Worm (Caenorhabditis elegans) whole organism, midembryonic: ENCODE measurements around the gene W06F12.3.

Experiments
- T22C8.4 ChIP-seq: fragments of 200-800 bp; sonication (Bioruptor generic); IDR thresholded peaks from 2 replicates; pipeline ENCODE4 v1.3.6; 2022; ENCODE audit warnings: missing genetic modification characterization, missing compliant biosample characterization
- cog-1 ChIP-seq: sonication (generic microtip); optimal IDR thresholded peaks from 2 replicates; lab custom pipeline; 2016; ENCODE audit warnings: missing genetic modification characterization, missing compliant biosample characterization
- flt-1 ChIP-seq: fragments of 200-800 bp; sonication (Bioruptor generic); IDR thresholded peaks from 2 replicates; pipeline ENCODE4 v1.3.6; 2022; ENCODE audit warnings: missing genetic modification characterization, missing compliant biosample characterization
- med-1 ChIP-seq: sonication (generic microtip); optimal IDR thresholded peaks from 2 replicates; lab custom pipeline; 2017; ENCODE audit warnings: missing genetic modification characterization, mild to moderate bottlenecking, missing compliant biosample characterization, antibody characterized with exemption, missing genetic modification reagents; ENCODE audit not compliant: insufficient read depth
- tab-1 ChIP-seq: fragments of 200-800 bp; sonication (Bioruptor generic); IDR thresholded peaks from 2 replicates; pipeline ENCODE4 v1.3.6; 2022; ENCODE audit warnings: missing genetic modification characterization, missing compliant biosample characterization
- ztf-23 ChIP-seq: fragments of 200-800 bp; sonication (Bioruptor generic); IDR thresholded peaks from 2 replicates; pipeline ENCODE4 v1.3.6; 2022; ENCODE audit warnings: missing genetic modification reagents, missing genetic modification characterization, missing compliant biosample characterization
- ztf-29 ChIP-seq: fragments of 200-800 bp; sonication (Bioruptor generic); IDR thresholded peaks from 2 replicates; pipeline ENCODE4 v1.3.6; 2022; ENCODE audit warnings: missing genetic modification reagents, missing genetic modification characterization, missing compliant biosample characterization

DNA sequence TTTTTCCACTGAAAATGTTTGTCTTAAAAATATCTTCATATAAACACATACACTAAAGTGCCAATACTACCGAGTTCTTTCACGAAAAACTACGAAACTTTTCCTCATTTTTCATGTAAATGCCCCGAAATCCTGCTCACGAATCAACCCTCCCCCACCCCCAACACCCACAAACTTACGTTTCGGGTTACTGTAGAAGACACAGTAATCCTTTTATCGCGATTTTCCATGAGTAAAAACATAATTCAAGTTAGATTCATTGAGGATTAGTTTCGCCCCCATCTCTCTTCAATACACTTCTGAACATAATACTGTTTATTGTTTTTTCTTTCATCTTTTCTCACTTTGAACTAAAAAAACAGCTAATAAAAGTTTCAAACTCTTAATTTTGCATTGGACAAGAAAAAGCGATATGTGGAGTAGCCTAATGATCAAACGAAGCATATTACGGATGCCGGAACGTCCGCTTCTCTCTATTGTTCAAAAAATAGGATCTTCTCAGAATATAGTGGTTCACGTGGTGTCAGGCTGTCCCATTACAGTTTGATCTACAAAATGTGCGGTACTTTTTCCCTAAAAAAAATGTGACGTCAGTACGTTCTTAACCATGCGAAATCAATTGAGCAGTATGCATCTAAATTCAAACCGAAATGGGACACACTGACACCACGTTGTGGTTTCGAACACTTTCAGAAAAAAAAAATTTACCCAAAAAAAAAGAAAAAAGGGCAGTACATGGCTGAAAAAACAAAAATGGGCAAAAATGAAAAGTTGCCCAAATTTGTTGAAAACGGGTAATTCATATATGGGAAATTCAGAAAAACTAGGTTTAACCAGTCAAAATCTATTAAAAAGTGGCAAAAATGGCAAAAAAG, 10.6 kb upstream of the W06F12.3 start:
- TF ChIP-seq T22C8.4 (GFP tag; lab: Robert Waterston, UW) (no peak), med-1 (GFP tag; lab: Kevin White, UChicago) (no peak), flt-1 (GFP tag; lab: Robert Waterston, UW) (no peak), ztf-23 (GFP tag; lab: Robert Waterston, UW) (no peak), tab-1 (GFP tag; lab: Robert Waterston, UW) (no peak), cog-1 (tag; lab: Kevin White, UChicago) (no peak), ztf-29 (GFP tag; lab: Robert Waterston, UW) (no peak)
